Fruit fly (Drosophila melanogaster): Measurements from ENCODE around the gene ncd.

The ncd gene

dm6 chr3R:29765267-29766095 lies 41.4 kb downstream of the ncd start, which contains the start of gene kay:
TSS of gene kay (plus strand) at chr3R:29765995.
- peak; percentile 6 for TF ChIP-seq Vsx2 (GFP tag; optimal IDR thresholded peaks at IDR 0.05; ENCODE audit: partially characterized antibody)
- TF ChIP-seq CrebA (GFP tag; optimal IDR thresholded peaks at IDR 0.05; ENCODE audit: borderline replicate concordance), result peak; percentile 58
- peak; percentile 63 for TF ChIP-seq pan (optimal IDR thresholded peaks at IDR 0.05)
- TF ChIP-seq Jra (GFP tag; optimal IDR thresholded peaks at IDR 0.05), result peak; percentile 15
- peak; percentile 38 for TF ChIP-seq Sp1 (GFP tag; optimal IDR thresholded peaks at IDR 0.05)
- TF ChIP-seq Rel (GFP tag; optimal IDR thresholded peaks at IDR 0.05), result no peak
- TF ChIP-seq Rel (tag; optimal IDR thresholded peaks at IDR 0.05), result peak; percentile 84
- peak; percentile 31 for TF ChIP-seq Dif (GFP tag; optimal IDR thresholded peaks at IDR 0.05; ENCODE audit: partially characterized antibody)
- TF ChIP-seq psq (GFP tag; optimal IDR thresholded peaks at IDR 0.05), result peak; percentile 29
- peak; percentile 16 for TF ChIP-seq br (GFP tag; optimal IDR thresholded peaks at IDR 0.05)
- peak; percentile 32 for TF ChIP-seq h (GFP tag; optimal IDR thresholded peaks at IDR 0.05)
- TF ChIP-seq Hr83 (GFP tag; optimal IDR thresholded peaks at IDR 0.05; ENCODE audit: poor library complexity, severe bottlenecking), result no peak
- no peak for TF ChIP-seq foxo (GFP tag; optimal IDR thresholded peaks at IDR 0.05)
- TF ChIP-seq dmrt93B (GFP tag; optimal IDR thresholded peaks at IDR 0.05), result no peak

DNA sequence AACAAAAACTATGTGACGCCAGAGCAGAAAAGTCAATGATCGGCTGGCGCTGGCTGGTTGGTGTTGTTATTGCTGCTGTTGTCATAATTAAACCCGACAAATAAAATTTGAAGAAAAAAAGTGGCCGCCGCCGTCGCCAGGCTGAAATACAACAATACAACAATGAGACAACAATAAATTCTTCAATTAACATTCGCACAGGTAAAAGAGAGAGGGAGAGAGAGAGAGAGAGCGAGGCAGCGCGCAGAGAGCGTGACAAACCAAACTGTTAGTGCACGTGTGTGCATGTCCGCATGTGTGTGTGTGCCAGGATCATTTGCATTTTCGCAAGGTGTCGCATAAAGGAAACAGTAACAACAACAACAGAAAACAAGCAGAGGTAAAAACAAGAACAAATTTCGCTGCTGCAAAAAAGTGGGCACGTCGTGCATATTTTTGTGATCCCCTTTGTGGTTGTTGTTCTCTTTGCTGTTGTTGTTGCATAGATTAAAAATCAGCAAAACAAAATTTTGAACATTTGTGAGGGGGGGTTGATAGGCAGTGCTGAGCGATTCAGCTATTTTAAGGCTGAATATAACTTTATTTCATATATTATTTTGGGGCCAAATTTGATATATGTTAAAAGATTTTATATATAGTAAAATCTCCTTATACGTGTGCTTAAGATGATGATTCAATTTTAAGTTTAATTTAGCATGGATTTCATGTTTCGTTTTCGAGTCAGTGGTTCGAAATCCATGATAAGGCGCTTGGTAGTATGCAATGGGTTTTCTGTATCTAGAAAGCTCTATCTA lies 42.5 kb downstream of the ncd start:
- TF ChIP-seq Dif (GFP tag; optimal IDR thresholded peaks at IDR 0.05; ENCODE audit: partially characterized antibody), result peak; percentile 45
- no peak for TF ChIP-seq psq (GFP tag; optimal IDR thresholded peaks at IDR 0.05)
- peak; percentile 36 for TF ChIP-seq Myc (optimal IDR thresholded peaks at IDR 0.05)
- TF ChIP-seq fru (GFP tag; optimal IDR thresholded peaks at IDR 0.05), result no peak
- TF ChIP-seq Vsx2 (GFP tag; optimal IDR thresholded peaks at IDR 0.05; ENCODE audit: partially characterized antibody), result peak; percentile 8
- TF ChIP-seq Hnf4 (GFP tag; optimal IDR thresholded peaks at IDR 0.05), result no peak
- no peak for TF ChIP-seq Sp1 (GFP tag; optimal IDR thresholded peaks at IDR 0.05)
- TF ChIP-seq woc (GFP tag; optimal IDR thresholded peaks at IDR 0.05), result peak; percentile 3
- TF ChIP-seq dl (GFP tag; optimal IDR thresholded peaks at IDR 0.05; ENCODE audit: insufficient read depth in 1 of 2, partially characterized antibody in 2 of 2), result peak in 1 of 2 experiments; percentile 19
- TF ChIP-seq Rel (GFP tag; optimal IDR thresholded peaks at IDR 0.05), result no peak
- TF ChIP-seq Rel (tag; optimal IDR thresholded peaks at IDR 0.05), result peak; percentile 28
- TF ChIP-seq Dfd (GFP tag; optimal IDR thresholded peaks at IDR 0.05), result no peak
- TF ChIP-seq h (GFP tag; optimal IDR thresholded peaks at IDR 0.05), result no peak
- TF ChIP-seq Jra (GFP tag; optimal IDR thresholded peaks at IDR 0.05), result no peak

- TF ChIP-seq fru (GFP tag; optimal IDR thresholded peaks at IDR 0.05) (no peak), GATAd (GFP tag; optimal IDR thresholded peaks at IDR 0.05) (no peak), Dif (GFP tag; optimal IDR thresholded peaks at IDR 0.05; ENCODE audit: partially characterized antibody) (no peak), tai (GFP tag; optimal IDR thresholded peaks at IDR 0.05) (peak; percentile 50), usp (GFP tag; optimal IDR thresholded peaks at IDR 0.05) (no peak), Vsx2 (GFP tag; optimal IDR thresholded peaks at IDR 0.05; ENCODE audit: partially characterized antibody) (no peak), jim (GFP tag; optimal IDR thresholded peaks at IDR 0.05) (no peak), Abd-B (GFP tag; optimal IDR thresholded peaks at IDR 0.05) (no peak), rgr (GFP tag; optimal IDR thresholded peaks at IDR 0.05) (peak; percentile 36), pan (optimal IDR thresholded peaks at IDR 0.05) (no peak), dsf (GFP tag; optimal IDR thresholded peaks at IDR 0.05; ENCODE audit: borderline replicate concordance) (no peak), Mio (GFP tag; optimal IDR thresholded peaks at IDR 0.05) (no peak), sv (GFP tag; optimal IDR thresholded peaks at IDR 0.05) (no peak), foxo (GFP tag; optimal IDR thresholded peaks at IDR 0.05) (peak in 1 of 2 experiments; percentile 50), dl (GFP tag; optimal IDR thresholded peaks at IDR 0.05; ENCODE audit: insufficient read depth in 1 of 2, partially characterized antibody in 2 of 2) (no peak), br (GFP tag; optimal IDR thresholded peaks at IDR 0.05) (no peak), Hr78 (GFP tag; optimal IDR thresholded peaks at IDR 0.05) (no peak), Dfd (GFP tag; optimal IDR thresholded peaks at IDR 0.05) (no peak), Sp1 (GFP tag; optimal IDR thresholded peaks at IDR 0.05) (peak; percentile 52), woc (GFP tag; optimal IDR thresholded peaks at IDR 0.05) (no peak), dmrt93B (GFP tag; optimal IDR thresholded peaks at IDR 0.05) (peak; percentile 5), Hnf4 (GFP tag; optimal IDR thresholded peaks at IDR 0.05) (peak; percentile 58), CG9705 (GFP tag; optimal IDR thresholded peaks at IDR 0.05) (no peak), Rel (GFP tag; optimal IDR thresholded peaks at IDR 0.05) (no peak), Rel (tag; optimal IDR thresholded peaks at IDR 0.05) (no peak), lola (GFP tag; optimal IDR thresholded peaks at IDR 0.05) (no peak), CrebA (GFP tag; optimal IDR thresholded peaks at IDR 0.05; ENCODE audit: borderline replicate concordance) (no peak), ey (GFP tag; optimal IDR thresholded peaks at IDR 0.05) (peak; percentile 44), sage (GFP tag; optimal IDR thresholded peaks at IDR 0.05) (no peak), Myc (optimal IDR thresholded peaks at IDR 0.05) (no peak), Hr83 (GFP tag; optimal IDR thresholded peaks at IDR 0.05; ENCODE audit: poor library complexity, severe bottlenecking) (no peak), N (GFP tag; optimal IDR thresholded peaks at IDR 0.05) (no peak), Jra (GFP tag; optimal IDR thresholded peaks at IDR 0.05) (no peak), CG32264 (GFP tag; optimal IDR thresholded peaks at IDR 0.05) (no peak), OdsH (GFP tag; optimal IDR thresholded peaks at IDR 0.05) (no peak), brk (GFP tag; optimal IDR thresholded peaks at IDR 0.05) (no peak), h (GFP tag; optimal IDR thresholded peaks at IDR 0.05) (peak; percentile 22), HLH106 (tag; optimal IDR thresholded peaks at IDR 0.05) (peak; percentile 66)
Observed at dm6 chr3R:29763804-29764203, 43.1 kb downstream of the ncd start.

Data from whole organism, wandering third instar larva.